Fruit fly (Drosophila melanogaster) whole organism, embryonic: Measurements from ENCODE around the gene CG7739.

Experiments
- Awh ChIP-seq: fragments of 200-800 bp; sonication (Bioruptor generic); IDR thresholded peaks from 2 replicates; pipeline ENCODE4, ENCODE4 v1.3.6; 2022; ENCODE audit warnings: missing biosample characterization, missing genetic modification characterization
- Blimp-1 ChIP-seq: fragments of 200-800 bp; sonication (Bioruptor generic); optimal IDR thresholded peaks from 3 replicates; lab custom pipeline; 2018; ENCODE audit warnings: missing biosample characterization, missing genetic modification characterization, mild to moderate bottlenecking, moderate library complexity, missing genetic modification reagents
- CG12391 ChIP-seq: fragments of 200-800 bp; sonication (Bioruptor generic); optimal IDR thresholded peaks from 3 replicates; lab custom pipeline; 2018; ENCODE audit warnings: missing biosample characterization, mild to moderate bottlenecking, missing genetic modification characterization, moderate library complexity
- CG13624 ChIP-seq: fragments of 200-800 bp; sonication (Bioruptor generic); optimal IDR thresholded peaks from 2 replicates; lab custom pipeline; 2016; ENCODE audit warnings: missing biosample characterization, missing genetic modification characterization
- CG15696 ChIP-seq: fragments of 200-800 bp; sonication (Bioruptor generic); optimal IDR thresholded peaks from 2 replicates; lab custom pipeline; 2019; ENCODE audit warnings: missing biosample characterization, mild to moderate bottlenecking, missing genetic modification characterization, moderate library complexity
- CG1602 ChIP-seq: fragments of 200-800 bp; sonication (Bioruptor generic); optimal IDR thresholded peaks from 3 replicates; lab custom pipeline; 2016; ENCODE audit warnings: missing biosample characterization, missing genetic modification characterization
- CG18262 ChIP-seq: fragments of 200-800 bp; optimal IDR thresholded peaks from 3 replicates; lab custom pipeline; 2019; ENCODE audit warnings: missing biosample characterization, mild to moderate bottlenecking, missing genetic modification characterization, moderate library complexity
- CG2199 ChIP-seq: fragments of 200-800 bp; sonication (Bioruptor generic); IDR thresholded peaks from 3 replicates; pipeline ENCODE4 v1.3.6; 2022; ENCODE audit warnings: missing biosample characterization, missing genetic modification characterization
- CG3847 ChIP-seq: fragments of 200-800 bp; sonication (Bioruptor generic); IDR thresholded peaks from 2 replicates; pipeline ENCODE4 v1.3.6; 2022; ENCODE audit warnings: missing biosample characterization, missing genetic modification characterization
- CG42726 ChIP-seq: fragments of 200-800 bp; sonication (Bioruptor generic); IDR thresholded peaks from 2 replicates; pipeline ENCODE4 v1.3.6; 2022; ENCODE audit warnings: missing biosample characterization, missing genetic modification characterization; ENCODE audit not compliant: partially characterized antibody
- CG5245 ChIP-seq: fragments of 200-800 bp; sonication (Bioruptor generic); optimal IDR thresholded peaks from 3 replicates; lab custom pipeline; 2016; ENCODE audit warnings: missing biosample characterization, missing genetic modification characterization
- CG9727 ChIP-seq: fragments of 200-800 bp; sonication (Bioruptor generic); optimal IDR thresholded peaks from 3 replicates; lab custom pipeline; 2017; ENCODE audit warnings: missing biosample characterization, mild to moderate bottlenecking, missing genetic modification characterization
- CG9817 ChIP-seq: fragments of 200-800 bp; sonication (Bioruptor generic); optimal IDR thresholded peaks from 2 replicates; lab custom pipeline; 2018; ENCODE audit warnings: missing biosample characterization, mild to moderate bottlenecking, missing genetic modification characterization, moderate library complexity
- D ChIP-seq, 2 experiments: fragments of 200-800 bp in 1 of 2; fragments of >200 bp in 1 of 2; sonication (Bioruptor generic) in 1 of 2; optimal IDR thresholded peaks; 2 replicates in 1 of 2; 3 replicates in 1 of 2; lab custom pipeline; 2017; ENCODE audit warnings: mild to moderate bottlenecking in 1 of 2, missing biosample characterization in 1 of 2, missing genetic modification characterization in 1 of 2, missing genetic modification reagents in 1 of 2
- D19B ChIP-seq: fragments of 200-800 bp; sonication (Bioruptor generic); optimal IDR thresholded peaks from 2 replicates; lab custom pipeline; 2017; ENCODE audit warnings: missing biosample characterization, mild to moderate bottlenecking, missing genetic modification characterization
- Eip74EF ChIP-seq, 2 experiments: fragments of 200-800 bp in 1 of 2; fragments of >200 bp in 1 of 2; sonication (Bioruptor generic) in 1 of 2; optimal IDR thresholded peaks; 2 replicates each; lab custom pipeline; 2017 to 2019; ENCODE audit warnings: missing biosample characterization in 2 of 2, missing genetic modification characterization in 2 of 2, mild to moderate bottlenecking in 1 of 2, moderate library complexity in 1 of 2
- Elba2 ChIP-seq: fragments of 200-800 bp; sonication (Bioruptor generic); optimal IDR thresholded peaks from 3 replicates; lab custom pipeline; 2016; ENCODE audit warnings: missing biosample characterization, missing genetic modification characterization
- Fer1 ChIP-seq: fragments of 200-800 bp; sonication (Bioruptor generic); optimal IDR thresholded peaks from 2 replicates; lab custom pipeline; 2017; ENCODE audit warnings: missing biosample characterization, mild to moderate bottlenecking, missing genetic modification characterization
- Hr51 ChIP-seq, 2 experiments: fragments of 200-800 bp; sonication (Bioruptor generic); optimal IDR thresholded peaks; 2 replicates in 1 of 2; 3 replicates in 1 of 2; lab custom pipeline; 2016 to 2018; ENCODE audit warnings: missing biosample characterization in 2 of 2, missing genetic modification characterization in 2 of 2, mild to moderate bottlenecking in 1 of 2, moderate library complexity in 1 of 2
- MESR4 ChIP-seq: fragments of 200-800 bp; sonication (Bioruptor generic); optimal IDR thresholded peaks from 2 replicates; lab custom pipeline; 2018; ENCODE audit warnings: missing biosample characterization, mild to moderate bottlenecking, missing genetic modification characterization, moderate library complexity
- Rfx ChIP-seq: fragments of 200-800 bp; sonication (Bioruptor generic); IDR thresholded peaks from 2 replicates; pipeline ENCODE4 v1.3.6; 2022; ENCODE audit warnings: missing biosample characterization, missing genetic modification characterization
- Spps ChIP-seq: fragments of 200-800 bp; sonication (Bioruptor generic); optimal IDR thresholded peaks from 2 replicates; lab custom pipeline; 2018; ENCODE audit warnings: missing biosample characterization, mild to moderate bottlenecking, missing genetic modification characterization
- TFAM ChIP-seq: fragments of 200-800 bp; sonication (Bioruptor generic); optimal IDR thresholded peaks from 2 replicates; lab custom pipeline; 2017; ENCODE audit warnings: missing biosample characterization, missing genetic modification characterization, inconsistent platforms
- Xbp1 ChIP-seq: fragments of 200-800 bp; sonication (Bioruptor generic); optimal IDR thresholded peaks from 3 replicates; lab custom pipeline; 2016; ENCODE audit warnings: missing biosample characterization, mild to moderate bottlenecking, missing genetic modification characterization
- abd-A ChIP-seq: fragments of 200-800 bp; sonication (Bioruptor generic); optimal IDR thresholded peaks from 3 replicates; lab custom pipeline; 2019; ENCODE audit warnings: missing biosample characterization, mild to moderate bottlenecking, missing genetic modification characterization, moderate library complexity
- bbx ChIP-seq: fragments of 200-800 bp; sonication (Bioruptor generic); IDR thresholded peaks from 2 replicates; pipeline ENCODE4 v1.3.6; 2022; ENCODE audit warnings: missing biosample characterization, missing genetic modification characterization; ENCODE audit not compliant: partially characterized antibody
- cwo ChIP-seq: fragments of 200-800 bp; sonication (Bioruptor generic); optimal IDR thresholded peaks from 3 replicates; lab custom pipeline; 2017; ENCODE audit warnings: missing biosample characterization, missing genetic modification characterization, mild to moderate bottlenecking, moderate library complexity, missing genetic modification reagents
- dmrt99B ChIP-seq: fragments of 200-800 bp; sonication (Bioruptor generic); optimal IDR thresholded peaks from 2 replicates; lab custom pipeline; 2018; ENCODE audit warnings: missing biosample characterization, mild to moderate bottlenecking, missing genetic modification characterization, moderate library complexity
- dysf ChIP-seq: fragments of 200-800 bp; sonication (Bioruptor generic); IDR thresholded peaks from 3 replicates; pipeline ENCODE4 v1.3.6; 2022; ENCODE audit warnings: missing biosample characterization, missing genetic modification characterization
- fd3F ChIP-seq: fragments of 200-800 bp; sonication (Bioruptor generic); optimal IDR thresholded peaks from 2 replicates; lab custom pipeline; 2018; ENCODE audit warnings: missing biosample characterization, mild to moderate bottlenecking, missing genetic modification characterization, moderate library complexity
- gfzf ChIP-seq: fragments of 200-800 bp; sonication (Bioruptor generic); optimal IDR thresholded peaks from 2 replicates; lab custom pipeline; 2016; ENCODE audit warnings: missing biosample characterization, mild to moderate bottlenecking, missing genetic modification characterization, moderate library complexity
- grau ChIP-seq: fragments of 200-800 bp; optimal IDR thresholded peaks from 3 replicates; lab custom pipeline; 2019; ENCODE audit warnings: missing biosample characterization, mild to moderate bottlenecking, missing genetic modification characterization, moderate library complexity
- klu ChIP-seq: fragments of 200-800 bp; sonication (Bioruptor generic); IDR thresholded peaks from 2 replicates; pipeline ENCODE4 v1.3.6; 2022; ENCODE audit warnings: missing biosample characterization, missing genetic modification characterization
- lilli ChIP-seq: fragments of 200-800 bp; sonication (Bioruptor generic); optimal IDR thresholded peaks from 3 replicates; lab custom pipeline; 2016; ENCODE audit warnings: missing biosample characterization, missing genetic modification characterization
- mirr ChIP-seq: fragments of 200-800 bp; sonication (Bioruptor generic); optimal IDR thresholded peaks from 3 replicates; lab custom pipeline; 2018; ENCODE audit warnings: missing biosample characterization, mild to moderate bottlenecking, missing genetic modification characterization
- odd ChIP-seq: fragments of 200-800 bp; sonication (Bioruptor generic); optimal IDR thresholded peaks from 2 replicates; lab custom pipeline; 2017; ENCODE audit warnings: missing biosample characterization, mild to moderate bottlenecking, missing genetic modification characterization
- otp ChIP-seq: fragments of 200-800 bp; sonication (Bioruptor generic); IDR thresholded peaks from 3 replicates; pipeline ENCODE4, ENCODE4 v1.3.6; 2022; ENCODE audit warnings: missing biosample characterization, missing genetic modification characterization
- sc ChIP-seq, 3 experiments: fragments of >200 bp in 2 of 3; fragments of 200-800 bp in 1 of 3; sonication (Bioruptor generic) in 1 of 3; optimal IDR thresholded peaks; 2 replicates in 2 of 3; 3 replicates in 1 of 3; lab custom pipeline; 2017; ENCODE audit warnings: mild to moderate bottlenecking in 1 of 3, missing biosample characterization in 1 of 3, missing genetic modification characterization in 1 of 3, missing genetic modification reagents in 1 of 3
- sisA ChIP-seq: fragments of 200-800 bp; sonication (Bioruptor generic); IDR thresholded peaks from 2 replicates; pipeline ENCODE4 v1.3.6; 2022; ENCODE audit warnings: missing biosample characterization, missing genetic modification characterization
- slbo ChIP-seq: fragments of 200-800 bp; sonication (Bioruptor generic); IDR thresholded peaks from 2 replicates; pipeline ENCODE4 v1.3.6; 2022; ENCODE audit warnings: missing biosample characterization, missing genetic modification characterization
- tll ChIP-seq, 2 experiments: fragments of 200-800 bp in 1 of 2; fragments of >200 bp in 1 of 2; sonication (Bioruptor generic) in 1 of 2; optimal IDR thresholded peaks; 2 replicates each; lab custom pipeline; 2017 to 2019; ENCODE audit warnings: missing biosample characterization in 2 of 2, missing genetic modification characterization in 2 of 2, mild to moderate bottlenecking in 1 of 2, moderate library complexity in 1 of 2
- toy ChIP-seq: fragments of 200-800 bp; sonication (Bioruptor generic); IDR thresholded peaks from 2 replicates; pipeline ENCODE4 v1.3.6; 2022; ENCODE audit warnings: missing biosample characterization, missing genetic modification characterization
- tup ChIP-seq: fragments of 200-800 bp; sonication (Bioruptor generic); optimal IDR thresholded peaks from 2 replicates; lab custom pipeline; 2016; ENCODE audit warnings: missing biosample characterization, mild to moderate bottlenecking, missing genetic modification characterization, moderate library complexity
- vnd ChIP-seq: fragments of 200-800 bp; sonication (Bioruptor generic); IDR thresholded peaks from 3 replicates; pipeline ENCODE4 v1.3.6; 2022; ENCODE audit warnings: missing biosample characterization, missing genetic modification characterization; ENCODE audit not compliant: partially characterized antibody

Gene CG7739

dm6 chr3L:15588514-15589138 lies 25.8 kb upstream of the CG7739 start, which contains the start of gene RhoGAP71E (continued):
- TF ChIP-seq dmrt99B (tag; lab: Kevin White, UChicago) (peak; percentile 49), CG13624 (GFP tag; lab: Kevin White, UChicago) (peak; percentile 37), bbx (peak; percentile 31; the same call in 1 of the 2 replicates), CG9817 (peak; percentile 32), CG2199 (GFP tag; lab: Robert Waterston, UW) (no peak), CG5245 (no peak), sc (optimal IDR thresholded peaks at IDR 0.05; lab: Kevin White, UChicago) (no peak), sc (GFP tag; optimal IDR thresholded peaks at IDR 0.05; lab: Kevin White, UChicago) (no peak), vnd (GFP tag; lab: Robert Waterston, UW) (no peak), grau (tag; lab: Kevin White, UChicago) (peak; percentile 63), odd (peak; percentile 48), MESR4 (GFP tag; lab: Kevin White, UChicago) (peak; percentile 93), gfzf (GFP tag; lab: Kevin White, UChicago) (peak; percentile 89), CG9727 (GFP tag; lab: Kevin White, UChicago) (peak; percentile 37), Blimp-1 (no peak), Spps (no peak), D (optimal IDR thresholded peaks at IDR 0.05; lab: Kevin White, UChicago) (no peak), D (GFP tag; optimal IDR thresholded peaks at IDR 0.05; lab: Kevin White, UChicago) (peak; percentile 40), Rfx (GFP tag; lab: Robert Waterston, UW) (peak; percentile 74), fd3F (GFP tag; lab: Kevin White, UChicago) (no peak), toy (no peak), slbo (peak; percentile 60), CG15696 (tag; lab: Kevin White, UChicago) (no peak), D19B (GFP tag; lab: Kevin White, UChicago) (no peak), klu (no peak), TFAM (GFP tag; lab: Kevin White, UChicago) (no peak), otp (peak; percentile 35; the same call in 1 of the 3 replicates), CG1602 (no peak), abd-A (no peak), Fer1 (GFP tag; lab: Kevin White, UChicago) (peak; percentile 63), CG18262 (tag; lab: Kevin White, UChicago) (peak; percentile 30), tup (GFP tag; lab: Kevin White, UChicago) (no peak), sisA (peak; percentile 33), CG12391 (tag; lab: Kevin White, UChicago) (peak; percentile 41), lilli (GFP tag; lab: Kevin White, UChicago) (peak; percentile 39), CG3847 (peak; percentile 49), Xbp1 (peak; percentile 11), Elba2 (GFP tag; lab: Kevin White, UChicago) (no peak), Awh (peak; percentile 62), CG42726 (GFP tag; lab: Robert Waterston, UW) (peak; percentile 54; the same call in 1 of the 2 replicates), Hr51 (GFP tag; optimal IDR thresholded peaks at IDR 0.05; lab: Kevin White, UChicago) (peak in 1 of 2 experiments; percentile 0), mirr (GFP tag; lab: Kevin White, UChicago) (peak; percentile 53), dysf (GFP tag; lab: Robert Waterston, UW) (peak; percentile 25; the same call in 1 of the 3 replicates), tll (GFP tag; optimal IDR thresholded peaks at IDR 0.05; lab: Kevin White, UChicago) (no peak), Eip74EF (GFP tag; optimal IDR thresholded peaks at IDR 0.05; lab: Kevin White, UChicago) (peak in 1 of 2 experiments; percentile 34), cwo (GFP tag; lab: Kevin White, UChicago) (peak; percentile 45)
